Worm (Caenorhabditis elegans): ENCODE results near the gene ckb-4.

Gene ckb-4

ce11 chrV:2118574-2118973 is 9.3 kb upstream of the ckb-4 start, which contains the start of gene bgnt-1.2:
Gene bgnt-1.2, minus strand, starts transcription at chrV:2118674.
- TF ChIP-seq lim-6 (tag; optimal IDR thresholded peaks at IDR 0.05) (no peak), pha-4 (tag; optimal IDR thresholded peaks at IDR 0.05) (no peak), nhr-11 (tag; optimal IDR thresholded peaks at IDR 0.05) (no peak), elt-2 (tag; optimal IDR thresholded peaks at IDR 0.05) (no peak), unc-3 (GFP tag; conservative IDR thresholded peaks at IDR 0.05) (no peak), unc-3 (tag; optimal IDR thresholded peaks at IDR 0.05) (no peak), fax-1 (tag; optimal IDR thresholded peaks at IDR 0.05) (no peak), mec-3 (tag; optimal IDR thresholded peaks at IDR 0.05; ENCODE audit: borderline replicate concordance) (no peak), unc-55 (GFP tag; optimal IDR thresholded peaks at IDR 0.05) (no peak), dmd-4 (tag; optimal IDR thresholded peaks at IDR 0.05; ENCODE audit: borderline replicate concordance) (no peak), madf-2 (tag; optimal IDR thresholded peaks at IDR 0.05) (no peak), pqm-1 (tag; optimal IDR thresholded peaks at IDR 0.05) (no peak), ztf-16 (tag; optimal IDR thresholded peaks at IDR 0.05) (no peak), pag-3 (tag; optimal IDR thresholded peaks at IDR 0.05; ENCODE audit: borderline replicate concordance) (no peak), ceh-22 (tag; optimal IDR thresholded peaks at IDR 0.05) (no peak), ceh-9 (tag; optimal IDR thresholded peaks at IDR 0.05) (no peak), ets-4 (tag; optimal IDR thresholded peaks at IDR 0.05) (no peak), odd-2 (tag; optimal IDR thresholded peaks at IDR 0.05) (no peak), sox-2 (GFP tag; IDR thresholded peaks at IDR 0.05) (no peak), ceh-19 (GFP tag; optimal IDR thresholded peaks at IDR 0.05) (no peak)

ce11 chrV:2110368-2110767 is 1.1 kb upstream of the ckb-4 start, which contains the start of gene F22F7.3:
Gene F22F7.3, plus strand, starts transcription at chrV:2110668.
- no peak for TF ChIP-seq pag-3 (tag; optimal IDR thresholded peaks at IDR 0.05; ENCODE audit: borderline replicate concordance)
- no peak for TF ChIP-seq rnt-1 (tag; optimal IDR thresholded peaks at IDR 0.05)
- no peak for TF ChIP-seq pha-2 (tag; optimal IDR thresholded peaks at IDR 0.05)
- TF ChIP-seq hlh-30 (tag; optimal IDR thresholded peaks at IDR 0.05; ENCODE audit: insufficient read depth): no peak
- TF ChIP-seq unc-42 (tag; optimal IDR thresholded peaks at IDR 0.05): no peak
- TF ChIP-seq elt-4 (tag; optimal IDR thresholded peaks at IDR 0.05): no peak
- no peak for TF ChIP-seq F13H6.1 (tag; optimal IDR thresholded peaks at IDR 0.05)

- TF ChIP-seq ama-1 (optimal IDR thresholded peaks at IDR 0.05) (no peak), gmeb-2 (tag; optimal IDR thresholded peaks at IDR 0.05) (no peak), K02D7.2 (tag; optimal IDR thresholded peaks at IDR 0.05) (no peak), ttx-3 (tag; optimal IDR thresholded peaks at IDR 0.05) (no peak)
These were observed 3.3 kb downstream of the ckb-4 start, which contains the start of gene F22F7.4 for ce11 chrV:2105976-2106375. Gene F22F7.4, minus strand, starts transcription at chrV:2106076.

- TF ChIP-seq npax-4 (tag; optimal IDR thresholded peaks at IDR 0.05) (no peak), syd-9 (tag; optimal IDR thresholded peaks at IDR 0.05) (no peak), sox-4 (tag; optimal IDR thresholded peaks at IDR 0.05) (no peak), nfya-1 (tag; optimal IDR thresholded peaks at IDR 0.05) (no peak), fax-1 (tag; optimal IDR thresholded peaks at IDR 0.05) (no peak), C38D4.7 (GFP tag; optimal IDR thresholded peaks at IDR 0.05) (no peak), tbx-2 (tag; optimal IDR thresholded peaks at IDR 0.05) (no peak), K02D7.2 (tag; optimal IDR thresholded peaks at IDR 0.05) (no peak), eyg-1 (tag; optimal IDR thresholded peaks at IDR 0.05) (no peak), hlh-6 (tag; optimal IDR thresholded peaks at IDR 0.05) (no peak), fkh-10 (GFP tag; optimal IDR thresholded peaks at IDR 0.05) (no peak), pha-4 (tag; optimal IDR thresholded peaks at IDR 0.05) (no peak), ceh-22 (tag; optimal IDR thresholded peaks at IDR 0.05) (no peak), che-1 (tag; optimal IDR thresholded peaks at IDR 0.05) (no peak), ceh-31 (tag; optimal IDR thresholded peaks at IDR 0.05) (no peak), ceh-14 (tag; optimal IDR thresholded peaks at IDR 0.05) (no peak), hlh-30 (tag; optimal IDR thresholded peaks at IDR 0.05; ENCODE audit: insufficient read depth) (no peak), elt-2 (tag; optimal IDR thresholded peaks at IDR 0.05) (no peak), hlh-8 (tag; optimal IDR thresholded peaks at IDR 0.05) (no peak)
These were observed 6.1 kb downstream of the ckb-4 start, which contains the start of gene F36F12.1 for ce11 chrV:2103118-2103517. Gene F36F12.1, minus strand, starts transcription at chrV:2103218.

All from whole organism, late embryonic.